Worm (Caenorhabditis elegans): ENCODE data around the gene srh-201.

DNA sequence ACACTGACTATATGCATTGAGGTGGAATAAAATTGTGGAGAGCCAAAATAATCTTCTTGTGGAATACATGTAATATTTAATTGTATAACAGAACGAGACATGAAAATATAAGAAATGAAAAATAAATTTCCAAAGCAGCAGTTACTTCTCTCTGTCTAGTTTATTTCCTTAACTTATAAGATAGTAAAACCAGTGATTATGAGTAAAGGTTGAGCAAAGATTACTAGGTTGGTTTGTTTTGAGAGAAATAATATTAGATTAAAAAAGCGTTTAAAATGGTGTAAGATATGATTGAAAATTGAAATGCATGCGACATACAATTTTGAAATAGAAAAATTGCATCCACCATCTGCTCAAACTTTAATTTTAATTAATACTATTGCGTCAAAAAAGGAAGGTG, at the start of gene srh-201:
- TF ChIP-seq dao-5 (tag; optimal IDR thresholded peaks at IDR 0.05) (no peak), him-1 (tag; optimal IDR thresholded peaks at IDR 0.05) (no peak)
